Worm (Caenorhabditis elegans) whole organism, young adult: ENCODE results near the gene mrpl-40.

Experiments
- B0019.2 ChIP-seq: fragments of 200-800 bp; sonication (Bioruptor generic); conservative IDR thresholded peaks from 2 replicates; pipeline ENCODE4 v1.3.6; 2022; ENCODE audit warnings: missing genetic modification reagents, missing genetic modification characterization, missing compliant biosample characterization
- bed-1 ChIP-seq: fragments of 200-800 bp; sonication (Bioruptor generic); IDR thresholded peaks from 2 replicates; pipeline ENCODE4 v1.3.6; 2022; ENCODE audit warnings: missing genetic modification reagents, missing genetic modification characterization, missing compliant biosample characterization
- cebp-1 ChIP-seq, 2 experiments: fragments of 200-800 bp in 1 of 2; sonication (Bioruptor generic) in 1 of 2; sonication (generic microtip) in 1 of 2; IDR thresholded peaks in 1 of 2; optimal IDR thresholded peaks in 1 of 2; 2 replicates each; pipeline versions ENCODE4 v1.3.6 to Lab custom; 2017 to 2022; ENCODE audit warnings: missing compliant biosample characterization in 2 of 2, missing genetic modification characterization in 2 of 2, mild to moderate bottlenecking in 1 of 2, missing genetic modification reagents in 1 of 2, moderate library complexity in 1 of 2
- lin-40 ChIP-seq: sonication (generic microtip); optimal IDR thresholded peaks from 2 replicates; lab custom pipeline; 2016; ENCODE audit warnings: missing genetic modification characterization, mild to moderate bottlenecking, missing compliant biosample characterization, missing genotype, missing genetic modification reagents
- nhr-27 ChIP-seq: fragments of 200-800 bp; sonication (Bioruptor generic); optimal IDR thresholded peaks from 2 replicates; lab custom pipeline; 2018; ENCODE audit warnings: mild to moderate bottlenecking, missing genetic modification characterization, moderate library complexity, missing compliant biosample characterization
- rpc-1 ChIP-seq, 2 experiments: fragments of 150-350 bp in 1 of 2; sonication (generic microtip) in 1 of 2; optimal IDR thresholded peaks; 2 replicates each; lab custom pipeline; 2014 to 2018; ENCODE audit warnings: missing biosample characterization in 1 of 2, missing genetic modification characterization in 1 of 2, missing genetic modification reagents in 1 of 2, missing genotype in 1 of 2

- no peak for TF ChIP-seq rpc-1 (optimal IDR thresholded peaks at IDR 0.05; lab: Kevin White, UChicago)
- TF ChIP-seq rpc-1 (tag; optimal IDR thresholded peaks at IDR 0.05; lab: Kevin White, UChicago), result no peak
- TF ChIP-seq bed-1 (GFP tag; lab: Robert Waterston, UW), result no peak
- no peak for TF ChIP-seq lin-40
- no peak for TF ChIP-seq B0019.2 (GFP tag; lab: Robert Waterston, UW)
- TF ChIP-seq nhr-27, result no peak
- no peak for TF ChIP-seq cebp-1 (GFP tag; IDR thresholded peaks at IDR 0.05; lab: Robert Waterston, UW)
- peak; percentile 7 for TF ChIP-seq cebp-1 (tag; optimal IDR thresholded peaks at IDR 0.05; lab: Kevin White, UChicago)
Observed at ce11 chrIII:63584-64316, 23.6 kb upstream of the mrpl-40 start.
